Fruit fly (Drosophila melanogaster) whole organism, embryonic: ENCODE data around the gene Syx5.

Experiments used
- Awh ChIP-seq: fragments of 200-800 bp; sonication (Bioruptor generic); IDR thresholded peaks from 2 replicates; pipeline ENCODE4, ENCODE4 v1.3.6; 2022; ENCODE audit warnings: missing biosample characterization, missing genetic modification characterization
- BtbVII ChIP-seq: fragments of 200-800 bp; sonication (Bioruptor generic); optimal IDR thresholded peaks from 3 replicates; lab custom pipeline; 2017; ENCODE audit warnings: missing biosample characterization, mild to moderate bottlenecking, missing genetic modification characterization
- CG10147 ChIP-seq: fragments of 200-800 bp; sonication (Bioruptor generic); optimal IDR thresholded peaks from 2 replicates; lab custom pipeline; 2019; ENCODE audit warnings: missing biosample characterization, mild to moderate bottlenecking, missing genetic modification characterization, moderate library complexity
- CG10565 ChIP-seq: fragments of 200-800 bp; sonication (Bioruptor generic); optimal IDR thresholded peaks from 3 replicates; lab custom pipeline; 2016; ENCODE audit warnings: missing biosample characterization, mild to moderate bottlenecking, missing genetic modification characterization
- CG12155 ChIP-seq: fragments of 200-800 bp; sonication (Bioruptor generic); optimal IDR thresholded peaks from 3 replicates; lab custom pipeline; 2016; ENCODE audit warnings: missing biosample characterization, missing genetic modification characterization
- CG12391 ChIP-seq: fragments of 200-800 bp; sonication (Bioruptor generic); optimal IDR thresholded peaks from 3 replicates; lab custom pipeline; 2018; ENCODE audit warnings: missing biosample characterization, mild to moderate bottlenecking, missing genetic modification characterization, moderate library complexity
- CG14710 ChIP-seq: fragments of 200-800 bp; sonication (Bioruptor generic); optimal IDR thresholded peaks from 3 replicates; lab custom pipeline; 2019; ENCODE audit warnings: missing biosample characterization, mild to moderate bottlenecking, missing genetic modification characterization, moderate library complexity
- CG15514 ChIP-seq: fragments of 200-800 bp; sonication (Bioruptor generic); optimal IDR thresholded peaks from 3 replicates; lab custom pipeline; 2017; ENCODE audit warnings: missing biosample characterization, missing genetic modification characterization, mild to moderate bottlenecking, moderate library complexity, missing genetic modification reagents
- CG1603 ChIP-seq: fragments of 200-800 bp; sonication (Bioruptor generic); optimal IDR thresholded peaks from 2 replicates; lab custom pipeline; 2019; ENCODE audit warnings: missing biosample characterization, mild to moderate bottlenecking, missing genetic modification characterization, moderate library complexity
- CG17328 ChIP-seq: fragments of 200-800 bp; sonication (Bioruptor generic); IDR thresholded peaks from 2 replicates; pipeline ENCODE4 v1.3.6; 2022; ENCODE audit warnings: missing biosample characterization, missing genetic modification characterization
- CG18764 ChIP-seq: fragments of 200-800 bp; sonication (Bioruptor generic); optimal IDR thresholded peaks from 3 replicates; lab custom pipeline; 2016; ENCODE audit warnings: missing biosample characterization, missing genetic modification characterization
- CG2678 ChIP-seq: fragments of 200-800 bp; sonication (Bioruptor generic); optimal IDR thresholded peaks from 3 replicates; lab custom pipeline; 2019; ENCODE audit warnings: missing biosample characterization, mild to moderate bottlenecking, missing genetic modification characterization, moderate library complexity
- CG30431 ChIP-seq: fragments of 200-800 bp; sonication (Bioruptor generic); optimal IDR thresholded peaks from 2 replicates; lab custom pipeline; 2017; ENCODE audit warnings: missing biosample characterization, missing genetic modification characterization
- CG31441 ChIP-seq: fragments of 200-800 bp; sonication (Bioruptor generic); IDR thresholded peaks from 2 replicates; pipeline ENCODE4 v1.3.6; 2022; ENCODE audit warnings: missing biosample characterization, missing genetic modification characterization
- CG4404 ChIP-seq: fragments of 200-800 bp; sonication (Bioruptor generic); IDR thresholded peaks from 2 replicates; pipeline ENCODE4 v1.3.6; 2022; ENCODE audit warnings: missing biosample characterization, missing genetic modification characterization
- CG6654 ChIP-seq: fragments of 200-800 bp; sonication (Bioruptor generic); optimal IDR thresholded peaks from 2 replicates; lab custom pipeline; 2017; ENCODE audit warnings: missing biosample characterization, mild to moderate bottlenecking, missing genetic modification characterization
- CG6683 ChIP-seq: fragments of 200-800 bp; sonication (Bioruptor generic); optimal IDR thresholded peaks from 2 replicates; lab custom pipeline; 2017; ENCODE audit warnings: missing biosample characterization, mild to moderate bottlenecking, missing genetic modification characterization, missing genetic modification reagents
- CG7928 ChIP-seq: fragments of 200-800 bp; sonication (Bioruptor generic); optimal IDR thresholded peaks from 2 replicates; lab custom pipeline; 2017; ENCODE audit warnings: missing biosample characterization, mild to moderate bottlenecking, missing genetic modification characterization
- CG8924 ChIP-seq: fragments of 200-800 bp; optimal IDR thresholded peaks from 3 replicates; lab custom pipeline; 2019; ENCODE audit warnings: missing biosample characterization, mild to moderate bottlenecking, missing genetic modification characterization, moderate library complexity
- CG8944 ChIP-seq: fragments of 200-800 bp; sonication (Bioruptor generic); optimal IDR thresholded peaks from 3 replicates; lab custom pipeline; 2016; ENCODE audit warnings: missing biosample characterization, missing genetic modification characterization
- CG9817 ChIP-seq: fragments of 200-800 bp; sonication (Bioruptor generic); optimal IDR thresholded peaks from 2 replicates; lab custom pipeline; 2018; ENCODE audit warnings: missing biosample characterization, mild to moderate bottlenecking, missing genetic modification characterization, moderate library complexity
- Dek ChIP-seq: fragments of 200-800 bp; sonication (Bioruptor generic); optimal IDR thresholded peaks from 3 replicates; lab custom pipeline; 2019; ENCODE audit warnings: missing biosample characterization, mild to moderate bottlenecking, missing genetic modification characterization, moderate library complexity
- Fer2 ChIP-seq: fragments of 200-800 bp; sonication (Bioruptor generic); optimal IDR thresholded peaks from 2 replicates; lab custom pipeline; 2018; ENCODE audit warnings: missing biosample characterization, mild to moderate bottlenecking, missing genetic modification characterization, moderate library complexity
- Fer3 ChIP-seq: fragments of 200-800 bp; sonication (Bioruptor generic); optimal IDR thresholded peaks from 2 replicates; lab custom pipeline; 2018; ENCODE audit warnings: missing biosample characterization, mild to moderate bottlenecking, missing genetic modification characterization, moderate library complexity
- GATAe ChIP-seq: fragments of 200-800 bp; sonication (Bioruptor generic); conservative IDR thresholded peaks from 2 replicates; pipeline ENCODE4 v1.3.6; 2022; ENCODE audit warnings: missing biosample characterization, missing genetic modification characterization
- HLH3B ChIP-seq: fragments of 200-800 bp; sonication (Bioruptor generic); IDR thresholded peaks from 2 replicates; pipeline ENCODE4 v1.3.6; 2022; ENCODE audit warnings: missing biosample characterization, missing genetic modification characterization
- Med ChIP-seq: fragments of 200-800 bp; sonication (Bioruptor generic); peaks from one replicate; lab custom pipeline; 2016; ENCODE audit warnings: missing biosample characterization, missing genetic modification characterization, mild to moderate bottlenecking, inconsistent platforms, moderate library complexity
- Nf-YA ChIP-seq: fragments of 200-800 bp; sonication (Bioruptor generic); IDR thresholded peaks from 2 replicates; pipeline ENCODE4 v1.3.6; 2022; ENCODE audit warnings: missing biosample characterization, missing genetic modification characterization
- Ravus ChIP-seq: fragments of 200-800 bp; sonication (Bioruptor generic); IDR thresholded peaks from 2 replicates; pipeline ENCODE4 v1.3.6; 2022; ENCODE audit warnings: missing biosample characterization, missing genetic modification characterization
- Tbp ChIP-seq: fragments of >200 bp; optimal IDR thresholded peaks from 2 replicates; lab custom pipeline; 2018; ENCODE audit warnings: missing biosample characterization, missing genetic modification characterization
- al ChIP-seq: fragments of 200-800 bp; sonication (Bioruptor generic); IDR thresholded peaks from 2 replicates; pipeline ENCODE4 v1.3.6; 2022; ENCODE audit warnings: missing biosample characterization, missing genetic modification characterization
- bowl ChIP-seq: fragments of 200-800 bp; sonication (Bioruptor generic); IDR thresholded peaks from 2 replicates; pipeline ENCODE4 v1.3.6; 2022; ENCODE audit warnings: missing biosample characterization, missing genetic modification characterization
- ci ChIP-seq: fragments of 200-800 bp; sonication (Bioruptor generic); IDR thresholded peaks from 3 replicates; pipeline ENCODE4 v1.3.6; 2022; ENCODE audit warnings: missing biosample characterization, missing genetic modification characterization
- croc ChIP-seq: fragments of 200-800 bp; sonication (Bioruptor generic); conservative IDR thresholded peaks from 3 replicates; pipeline ENCODE4 v1.3.6; 2022; ENCODE audit warnings: missing biosample characterization, missing genetic modification characterization
- disco-r ChIP-seq: fragments of 200-800 bp; sonication (Bioruptor generic); optimal IDR thresholded peaks from 2 replicates; lab custom pipeline; 2016; ENCODE audit warnings: missing biosample characterization, missing genetic modification characterization
- dpn ChIP-seq, 2 experiments: fragments of 200-800 bp; sonication (Bioruptor generic); optimal IDR thresholded peaks; 3 replicates each; lab custom pipeline; 2016; ENCODE audit warnings: missing biosample characterization in 2 of 2, missing genetic modification characterization in 2 of 2
- esg ChIP-seq: fragments of 200-800 bp; sonication (Bioruptor generic); conservative IDR thresholded peaks from 2 replicates; pipeline ENCODE4 v1.3.6; 2022; ENCODE audit warnings: missing biosample characterization, missing genetic modification characterization
- fd64A ChIP-seq: fragments of 200-800 bp; sonication (Bioruptor generic); optimal IDR thresholded peaks from 3 replicates; lab custom pipeline; 2018; ENCODE audit warnings: missing biosample characterization, mild to moderate bottlenecking, missing genetic modification characterization
- ftz-f1 ChIP-seq: fragments of 200-800 bp; sonication (Bioruptor generic); optimal IDR thresholded peaks from 2 replicates; lab custom pipeline; 2016; ENCODE audit warnings: missing biosample characterization, missing genetic modification characterization
- her ChIP-seq: fragments of 200-800 bp; sonication (Bioruptor generic); optimal IDR thresholded peaks from 2 replicates; lab custom pipeline; 2016; ENCODE audit warnings: missing biosample characterization, missing genetic modification characterization
- jigr1 ChIP-seq: fragments of 200-800 bp; sonication (Bioruptor generic); IDR thresholded peaks from 3 replicates; pipeline ENCODE4 v1.3.6; 2022; ENCODE audit warnings: missing biosample characterization, missing genetic modification characterization
- mam ChIP-seq: fragments of 200-800 bp; sonication (Bioruptor generic); optimal IDR thresholded peaks from 3 replicates; lab custom pipeline; 2016; ENCODE audit warnings: missing biosample characterization, missing genetic modification characterization
- oc ChIP-seq: fragments of 200-800 bp; sonication (Bioruptor generic); optimal IDR thresholded peaks from 2 replicates; lab custom pipeline; 2018; ENCODE audit warnings: missing biosample characterization, mild to moderate bottlenecking, missing genetic modification characterization, moderate library complexity
- sens ChIP-seq: fragments of 200-800 bp; sonication (Bioruptor generic); peaks from one replicate; lab custom pipeline; 2016; ENCODE audit warnings: missing biosample characterization, missing genetic modification characterization
- sob ChIP-seq: fragments of 200-800 bp; sonication (Bioruptor generic); IDR thresholded peaks from 2 replicates; pipeline ENCODE4 v1.3.6; 2022; ENCODE audit warnings: missing biosample characterization, missing genetic modification characterization
- stwl ChIP-seq: fragments of 200-800 bp; sonication (Bioruptor generic); optimal IDR thresholded peaks from 3 replicates; lab custom pipeline; 2018; ENCODE audit warnings: missing biosample characterization, mild to moderate bottlenecking, missing genetic modification characterization, moderate library complexity
- tio ChIP-seq: fragments of 200-800 bp; sonication (Bioruptor generic); optimal IDR thresholded peaks from 2 replicates; lab custom pipeline; 2017; ENCODE audit warnings: missing biosample characterization, missing genetic modification characterization, inconsistent platforms
- trh ChIP-seq: fragments of 200-800 bp; sonication (Bioruptor generic); optimal IDR thresholded peaks from 2 replicates; lab custom pipeline; 2016; ENCODE audit warnings: missing biosample characterization, missing genetic modification characterization
- tup ChIP-seq: fragments of 200-800 bp; sonication (Bioruptor generic); optimal IDR thresholded peaks from 2 replicates; lab custom pipeline; 2016; ENCODE audit warnings: missing biosample characterization, mild to moderate bottlenecking, missing genetic modification characterization, moderate library complexity
- wek ChIP-seq: fragments of 200-800 bp; sonication (Bioruptor generic); optimal IDR thresholded peaks from 3 replicates; lab custom pipeline; 2018; ENCODE audit warnings: missing biosample characterization, mild to moderate bottlenecking, missing genetic modification characterization, moderate library complexity
- zf30C ChIP-seq: fragments of 200-800 bp; sonication (Bioruptor generic); optimal IDR thresholded peaks from 3 replicates; lab custom pipeline; 2018; ENCODE audit warnings: missing biosample characterization, mild to moderate bottlenecking, missing genetic modification characterization

The Syx5 gene

DNA sequence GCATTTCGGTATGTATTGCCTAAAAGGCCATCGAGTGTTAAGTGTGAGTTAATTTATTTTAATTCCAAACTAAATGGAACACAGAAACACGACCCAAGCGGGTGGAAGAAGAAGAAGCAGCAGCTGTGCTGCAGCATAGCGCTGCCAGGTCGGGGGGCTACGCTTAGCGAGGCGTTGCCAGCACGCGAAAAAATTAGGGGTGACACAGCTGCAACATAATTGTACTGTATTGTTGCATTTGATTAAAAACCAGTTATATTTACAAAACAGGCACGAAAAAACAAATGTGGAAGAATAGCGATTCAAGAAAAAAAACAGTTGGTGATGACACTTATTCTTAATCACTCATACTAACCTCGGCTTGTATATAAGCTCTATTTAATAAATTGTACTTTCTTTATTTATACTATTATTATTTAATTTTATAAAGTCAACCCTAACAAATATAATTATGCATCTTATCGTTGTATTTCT is 43.1 kb downstream of the Syx5 start (continued):
- peak; percentile 66 for TF ChIP-seq trh (GFP tag; lab: Kevin White, UChicago)
- peak; percentile 69 to 80 for TF ChIP-seq dpn (GFP tag; optimal IDR thresholded peaks at IDR 0.05; lab: Kevin White, UChicago)
- no peak for TF ChIP-seq CG10565 (GFP tag; lab: Kevin White, UChicago)
- TF ChIP-seq Awh (GFP tag; lab: Robert Waterston, UW) = peak; percentile 69
- peak; percentile 65 for TF ChIP-seq tio (GFP tag; lab: Kevin White, UChicago)
- no peak for TF ChIP-seq fd64A
- TF ChIP-seq Nf-YA (GFP tag; lab: Robert Waterston, UW) = peak; percentile 76
- TF ChIP-seq CG8924 = peak; percentile 71
- TF ChIP-seq Fer2 (tag; lab: Kevin White, UChicago) = no peak
- no peak for TF ChIP-seq CG7928 (GFP tag; lab: Kevin White, UChicago)
- no peak for TF ChIP-seq CG31441 (GFP tag; lab: Robert Waterston, UW)
- TF ChIP-seq mam = peak; percentile 82
- TF ChIP-seq CG8944 (GFP tag; lab: Kevin White, UChicago) = peak; percentile 64
- peak; percentile 64 for TF ChIP-seq CG1603 (tag; lab: Kevin White, UChicago)
- TF ChIP-seq zf30C = peak; percentile 14
- TF ChIP-seq stwl (tag; lab: Kevin White, UChicago) = peak; percentile 57
- TF ChIP-seq sens = peak; percentile 53
- TF ChIP-seq CG12155 (GFP tag; lab: Kevin White, UChicago) = peak; percentile 64
- TF ChIP-seq disco-r (GFP tag; lab: Kevin White, UChicago) = no peak
- TF ChIP-seq CG6654 (GFP tag; lab: Kevin White, UChicago) = peak; percentile 15
- peak; percentile 49 for TF ChIP-seq CG30431 (GFP tag; lab: Kevin White, UChicago)
- no peak for TF ChIP-seq Med
- no peak for TF ChIP-seq CG10147 (GFP tag; lab: Kevin White, UChicago)
- peak; percentile 49 for TF ChIP-seq her (GFP tag; lab: Kevin White, UChicago)
- peak; percentile 41 for TF ChIP-seq BtbVII (GFP tag; lab: Kevin White, UChicago)
- peak; percentile 12; the same call in 1 of the 2 replicates for TF ChIP-seq Ravus (GFP tag; lab: Robert Waterston, UW)
- peak; percentile 60 for TF ChIP-seq CG4404 (GFP tag; lab: Robert Waterston, UW)
- TF ChIP-seq CG18764 (GFP tag; lab: Kevin White, UChicago) = peak; percentile 1
- peak; percentile 80 for TF ChIP-seq HLH3B (GFP tag; lab: Robert Waterston, UW)
- peak; percentile 72 for TF ChIP-seq esg
- TF ChIP-seq ci (GFP tag; lab: Robert Waterston, UW) = peak; percentile 75
- peak; percentile 81 for TF ChIP-seq CG12391
- peak; percentile 60; the same call in 1 of the 2 replicates for TF ChIP-seq bowl
- TF ChIP-seq CG9817 = peak; percentile 69
- TF ChIP-seq sob (GFP tag; lab: Robert Waterston, UW) = peak; percentile 80
- no peak for TF ChIP-seq ftz-f1
- TF ChIP-seq GATAe (GFP tag; lab: Robert Waterston, UW) = no peak; the same call in 1 of the 2 replicates
- no peak for TF ChIP-seq oc (tag; lab: Kevin White, UChicago)
- TF ChIP-seq CG15514 (GFP tag; lab: Kevin White, UChicago) = peak; percentile 60
- no peak for TF ChIP-seq wek
- TF ChIP-seq CG17328 = peak; percentile 76
- TF ChIP-seq CG2678 (tag; lab: Kevin White, UChicago) = no peak
- no peak for TF ChIP-seq CG6683 (GFP tag; lab: Kevin White, UChicago)
- no peak for TF ChIP-seq tup (GFP tag; lab: Kevin White, UChicago)
- peak; percentile 53; the same call in 2 of the 3 replicates for TF ChIP-seq croc (GFP tag; lab: Robert Waterston, UW)
- TF ChIP-seq al (GFP tag; lab: Robert Waterston, UW) = peak; percentile 64; the same call in 1 of the 2 replicates
- peak; percentile 63 for TF ChIP-seq Dek (tag; lab: Kevin White, UChicago)
- peak; percentile 62 for TF ChIP-seq CG14710
- peak; percentile 47; the same call in 1 of the 3 replicates for TF ChIP-seq jigr1 (GFP tag; lab: Robert Waterston, UW)
- no peak for TF ChIP-seq Fer3 (tag; lab: Kevin White, UChicago)
- TF ChIP-seq Tbp (GFP tag; lab: Kevin White, UChicago) = no peak
